Fruit fly (Drosophila melanogaster): ENCODE results near the gene E2f1.

The E2f1 gene

DNA sequence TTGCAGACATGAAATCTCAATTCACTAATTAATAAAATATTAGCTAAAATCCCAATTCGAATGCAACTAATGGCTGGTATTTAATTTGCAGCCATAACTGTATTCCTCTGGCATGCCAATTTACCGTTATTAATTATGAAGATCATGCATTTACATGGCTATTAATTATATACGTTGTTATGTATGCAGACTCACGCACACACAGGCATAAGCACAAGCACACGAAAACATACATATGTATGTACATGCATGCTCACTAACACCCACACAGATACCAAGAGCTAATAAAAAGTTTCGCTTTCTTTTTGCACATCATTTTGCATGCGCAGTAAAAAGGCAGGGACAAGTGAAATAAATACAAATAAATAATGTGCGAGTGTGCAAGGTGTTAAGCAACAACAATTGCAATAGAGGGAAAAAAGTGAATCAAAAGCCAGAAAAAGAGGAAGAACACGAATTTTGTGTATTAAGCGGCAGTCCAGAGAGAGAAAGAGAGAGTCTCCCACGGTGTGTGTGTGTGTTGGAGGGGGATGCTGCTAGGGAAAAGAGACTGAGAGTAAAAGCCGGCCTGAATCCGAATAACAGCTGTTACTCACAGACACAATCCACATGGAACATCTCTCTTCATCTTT lies 30.3 kb downstream of the E2f1 start (continued):
- TF ChIP-seq dsx (GFP tag; optimal IDR thresholded peaks at IDR 0.05; ENCODE audit: poor library complexity, severe bottlenecking) (peak; percentile 60), Hr39 (GFP tag; optimal IDR thresholded peaks at IDR 0.05) (no peak), CG16779 (tag; optimal IDR thresholded peaks at IDR 0.05) (peak; percentile 70), pdm3 (GFP tag; optimal IDR thresholded peaks at IDR 0.05) (no peak), Eip78C (GFP tag) (peak; percentile 70), lz (GFP tag; optimal IDR thresholded peaks at IDR 0.05) (no peak), achi (GFP tag; optimal IDR thresholded peaks at IDR 0.05) (no peak), CG32006 (GFP tag; optimal IDR thresholded peaks at IDR 0.05) (no peak), Hr38 (GFP tag; optimal IDR thresholded peaks at IDR 0.05) (no peak), salr (GFP tag; optimal IDR thresholded peaks at IDR 0.05) (no peak), OdsH (GFP tag; optimal IDR thresholded peaks at IDR 0.05) (no peak), CG15336 (GFP tag; IDR thresholded peaks at IDR 0.05) (no peak), spab (GFP tag; optimal IDR thresholded peaks at IDR 0.05) (peak; percentile 0), Ets21C (GFP tag; optimal IDR thresholded peaks at IDR 0.05) (no peak), CG11902 (GFP tag; optimal IDR thresholded peaks at IDR 0.05) (no peak), fd85E (GFP tag; optimal IDR thresholded peaks at IDR 0.05) (no peak)

DNA sequence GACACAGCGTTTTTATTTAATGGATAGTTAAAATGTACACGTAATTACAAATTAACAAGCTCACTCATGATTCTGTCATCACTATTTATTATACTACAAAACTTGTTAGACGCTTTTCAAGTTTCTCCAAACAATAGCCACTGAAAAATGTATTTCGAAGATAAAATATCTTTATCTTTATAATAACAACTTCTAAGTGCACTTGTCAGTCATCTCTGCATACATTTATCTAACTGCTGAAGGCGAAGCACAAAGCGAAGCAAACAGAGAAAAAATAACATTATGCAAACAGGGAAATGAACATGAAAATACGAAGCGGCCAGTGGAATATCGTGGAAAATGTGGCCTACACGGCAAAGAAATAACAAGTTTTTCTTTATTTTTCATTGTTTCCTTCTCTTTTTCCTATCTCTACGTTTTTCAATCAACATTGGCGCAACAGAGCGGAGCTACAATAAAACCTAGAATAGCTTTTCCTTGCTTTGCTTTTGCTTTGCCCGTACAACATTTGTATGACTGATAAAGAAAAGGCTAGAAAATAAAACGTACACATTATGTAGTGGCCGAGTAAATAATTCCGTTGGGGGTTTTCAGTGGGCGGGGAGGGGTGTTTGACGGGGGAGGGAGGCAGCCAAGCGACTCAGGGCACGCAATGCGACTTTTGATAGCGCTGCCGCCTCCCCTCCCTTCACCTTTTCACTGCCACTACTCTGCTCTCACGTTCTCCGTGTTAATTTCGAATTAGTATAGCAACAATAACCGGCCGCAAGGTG lies 31.1 kb downstream of the E2f1 start:
- no peak for TF ChIP-seq Smox (GFP tag; optimal IDR thresholded peaks at IDR 0.05)
- TF ChIP-seq CG8119 (GFP tag; IDR thresholded peaks at IDR 0.05) = peak; percentile 47; the same call in 2 of the 3 replicates
- peak; percentile 97 for TF ChIP-seq fkh (GFP tag; optimal IDR thresholded peaks at IDR 0.05)
- no peak for TF ChIP-seq CG8632 (GFP tag; optimal IDR thresholded peaks at IDR 0.05)
- no peak for TF ChIP-seq cyc (GFP tag; optimal IDR thresholded peaks at IDR 0.05)
- TF ChIP-seq Hr4 (GFP tag; optimal IDR thresholded peaks at IDR 0.05) = peak; percentile 5
- no peak for TF ChIP-seq achi (GFP tag; optimal IDR thresholded peaks at IDR 0.05)
- no peak for TF ChIP-seq Sox15 (GFP tag; optimal IDR thresholded peaks at IDR 0.05)
- TF ChIP-seq Eip78C (GFP tag) = no peak
- TF ChIP-seq CG9139 (GFP tag; optimal IDR thresholded peaks at IDR 0.05) = no peak
- no peak for TF ChIP-seq fd59A (GFP tag; optimal IDR thresholded peaks at IDR 0.05)
- no peak for TF ChIP-seq dsx (GFP tag; optimal IDR thresholded peaks at IDR 0.05; ENCODE audit: poor library complexity, severe bottlenecking)
- TF ChIP-seq Eip93F (GFP tag; optimal IDR thresholded peaks at IDR 0.05) = no peak
- no peak for TF ChIP-seq CG3919 (GFP tag; optimal IDR thresholded peaks at IDR 0.05)
- TF ChIP-seq CG32006 (GFP tag; optimal IDR thresholded peaks at IDR 0.05) = no peak
- no peak for TF ChIP-seq Ets21C (GFP tag; optimal IDR thresholded peaks at IDR 0.05)
- peak; percentile 52 for TF ChIP-seq CG6276 (GFP tag; optimal IDR thresholded peaks at IDR 0.05)
- TF ChIP-seq CG1621 (tag; optimal IDR thresholded peaks at IDR 0.05) = no peak
- no peak for TF ChIP-seq Blimp-1 (GFP tag; optimal IDR thresholded peaks at IDR 0.05)
- no peak for TF ChIP-seq Sox14 (GFP tag; optimal IDR thresholded peaks at IDR 0.05)
- no peak for TF ChIP-seq spab (GFP tag; optimal IDR thresholded peaks at IDR 0.05)
- TF ChIP-seq CG15336 (GFP tag; IDR thresholded peaks at IDR 0.05) = peak; percentile 48; the same call in 1 of the 2 replicates
- TF ChIP-seq Gug (GFP tag; IDR thresholded peaks at IDR 0.05) = no peak
- TF ChIP-seq Ets96B (tag; optimal IDR thresholded peaks at IDR 0.05) = no peak
- TF ChIP-seq net (GFP tag; optimal IDR thresholded peaks at IDR 0.05) = no peak
- TF ChIP-seq acj6 (GFP tag; optimal IDR thresholded peaks at IDR 0.05) = no peak
- TF ChIP-seq Met (GFP tag; optimal IDR thresholded peaks at IDR 0.05) = no peak
- no peak for TF ChIP-seq CG11294 (GFP tag; IDR thresholded peaks at IDR 0.05)
- no peak for TF ChIP-seq vri (GFP tag; optimal IDR thresholded peaks at IDR 0.05)
- TF ChIP-seq dac (GFP tag; optimal IDR thresholded peaks at IDR 0.05) = no peak
- no peak for TF ChIP-seq topi (GFP tag; optimal IDR thresholded peaks at IDR 0.05)
- TF ChIP-seq Eip75B (GFP tag; optimal IDR thresholded peaks at IDR 0.05) = no peak
- TF ChIP-seq CG7368 (GFP tag; optimal IDR thresholded peaks at IDR 0.05) = no peak
- no peak for TF ChIP-seq Hr39 (GFP tag; optimal IDR thresholded peaks at IDR 0.05)
- no peak for TF ChIP-seq CG6854 (GFP tag; optimal IDR thresholded peaks at IDR 0.05)
- no peak for TF ChIP-seq CG11762 (GFP tag; optimal IDR thresholded peaks at IDR 0.05; ENCODE audit: insufficient read depth)
- peak; percentile 10 for TF ChIP-seq CG16779 (tag; optimal IDR thresholded peaks at IDR 0.05)
- no peak for TF ChIP-seq Sox102F (GFP tag; optimal IDR thresholded peaks at IDR 0.05)
- no peak for TF ChIP-seq CG31627 (GFP tag; optimal IDR thresholded peaks at IDR 0.05)
- TF ChIP-seq CG6808 (GFP tag; optimal IDR thresholded peaks at IDR 0.05) = no peak
- no peak for TF ChIP-seq lz (GFP tag; optimal IDR thresholded peaks at IDR 0.05)

Data from whole organism, prepupa.